Fruit fly (Drosophila melanogaster) whole organism, embryonic: Measurements from ENCODE around the gene CG12766.

Source experiments
- CG10543 ChIP-seq: fragments of 200-800 bp; sonication (Bioruptor generic); optimal IDR thresholded peaks from 3 replicates; lab custom pipeline; 2017; ENCODE audit warnings: missing biosample characterization, mild to moderate bottlenecking, missing genetic modification characterization, moderate library complexity
- CG10959 ChIP-seq: fragments of 200-800 bp; sonication (Bioruptor generic); IDR thresholded peaks from 2 replicates; pipeline ENCODE4 v1.3.6; 2022; ENCODE audit warnings: missing biosample characterization, missing genetic modification characterization
- CG11247 ChIP-seq: fragments of 200-800 bp; sonication (Bioruptor generic); IDR thresholded peaks from 2 replicates; pipeline ENCODE4 v1.3.6; 2022; ENCODE audit warnings: missing biosample characterization, missing genetic modification characterization
- CG11504 ChIP-seq: fragments of 200-800 bp; sonication (Bioruptor generic); optimal IDR thresholded peaks from 3 replicates; lab custom pipeline; 2019; ENCODE audit warnings: missing biosample characterization, mild to moderate bottlenecking, missing genetic modification characterization, moderate library complexity
- CG11560 ChIP-seq: fragments of 200-800 bp; sonication (Bioruptor generic); IDR thresholded peaks from 3 replicates; pipeline ENCODE4 v1.3.6; 2022; ENCODE audit warnings: missing biosample characterization, missing genetic modification characterization
- CG12391 ChIP-seq: fragments of 200-800 bp; sonication (Bioruptor generic); optimal IDR thresholded peaks from 3 replicates; lab custom pipeline; 2018; ENCODE audit warnings: missing biosample characterization, mild to moderate bottlenecking, missing genetic modification characterization, moderate library complexity
- CG14014 ChIP-seq: fragments of 200-800 bp; sonication (Bioruptor generic); IDR thresholded peaks from 2 replicates; pipeline ENCODE4 v1.3.6; 2022; ENCODE audit warnings: missing biosample characterization, missing genetic modification characterization
- CG16813 ChIP-seq: fragments of 200-800 bp; sonication (Bioruptor generic); IDR thresholded peaks from 3 replicates; pipeline ENCODE4 v1.3.6; 2022; ENCODE audit warnings: missing biosample characterization, missing genetic modification characterization; ENCODE audit not compliant: partially characterized antibody
- CG17385 ChIP-seq: fragments of 200-800 bp; sonication (Bioruptor generic); optimal IDR thresholded peaks from 3 replicates; lab custom pipeline; 2018; ENCODE audit warnings: missing biosample characterization, mild to moderate bottlenecking, missing genetic modification characterization
- CG17568 ChIP-seq: fragments of 200-800 bp; sonication (Bioruptor generic); optimal IDR thresholded peaks from 2 replicates; lab custom pipeline; 2018; ENCODE audit warnings: missing biosample characterization, mild to moderate bottlenecking, missing genetic modification characterization, moderate library complexity
- CG17829 ChIP-seq: fragments of 200-800 bp; optimal IDR thresholded peaks from 2 replicates; lab custom pipeline; 2019; ENCODE audit warnings: missing biosample characterization, mild to moderate bottlenecking, missing genetic modification characterization, moderate library complexity
- CG18262 ChIP-seq: fragments of 200-800 bp; optimal IDR thresholded peaks from 3 replicates; lab custom pipeline; 2019; ENCODE audit warnings: missing biosample characterization, mild to moderate bottlenecking, missing genetic modification characterization, moderate library complexity
- CG18619 ChIP-seq: fragments of 200-800 bp; sonication (Bioruptor generic); optimal IDR thresholded peaks from 3 replicates; lab custom pipeline; 2017; ENCODE audit warnings: missing biosample characterization, mild to moderate bottlenecking, missing genetic modification characterization
- CG31441 ChIP-seq: fragments of 200-800 bp; sonication (Bioruptor generic); IDR thresholded peaks from 2 replicates; pipeline ENCODE4 v1.3.6; 2022; ENCODE audit warnings: missing biosample characterization, missing genetic modification characterization
- CG3838 ChIP-seq: fragments of 200-800 bp; sonication (Bioruptor generic); optimal IDR thresholded peaks from 3 replicates; lab custom pipeline; 2016; ENCODE audit warnings: missing biosample characterization, missing genetic modification characterization
- CG3847 ChIP-seq: fragments of 200-800 bp; sonication (Bioruptor generic); IDR thresholded peaks from 2 replicates; pipeline ENCODE4 v1.3.6; 2022; ENCODE audit warnings: missing biosample characterization, missing genetic modification characterization
- CG42726 ChIP-seq: fragments of 200-800 bp; sonication (Bioruptor generic); IDR thresholded peaks from 2 replicates; pipeline ENCODE4 v1.3.6; 2022; ENCODE audit warnings: missing biosample characterization, missing genetic modification characterization; ENCODE audit not compliant: partially characterized antibody
- CG7839 ChIP-seq: fragments of 200-800 bp; sonication (Bioruptor generic); optimal IDR thresholded peaks from 3 replicates; lab custom pipeline; 2018; ENCODE audit warnings: missing biosample characterization, mild to moderate bottlenecking, missing genetic modification characterization, moderate library complexity
- CG9797 ChIP-seq: fragments of 200-800 bp; sonication (Bioruptor generic); optimal IDR thresholded peaks from 3 replicates; lab custom pipeline; 2018; ENCODE audit warnings: missing biosample characterization, mild to moderate bottlenecking, missing genetic modification characterization
- CHES-1-like ChIP-seq: fragments of 200-800 bp; sonication (Bioruptor generic); optimal IDR thresholded peaks from 2 replicates; lab custom pipeline; 2016; ENCODE audit warnings: missing biosample characterization, missing genetic modification characterization
- CoRest ChIP-seq: fragments of 200-800 bp; sonication (Bioruptor generic); optimal IDR thresholded peaks from 3 replicates; lab custom pipeline; 2018; ENCODE audit warnings: missing biosample characterization, mild to moderate bottlenecking, missing genetic modification characterization, moderate library complexity
- D19B ChIP-seq: fragments of 200-800 bp; sonication (Bioruptor generic); optimal IDR thresholded peaks from 2 replicates; lab custom pipeline; 2017; ENCODE audit warnings: missing biosample characterization, mild to moderate bottlenecking, missing genetic modification characterization
- Doc2 ChIP-seq: fragments of 200-800 bp; sonication (Bioruptor generic); IDR thresholded peaks from 2 replicates; pipeline ENCODE4 v1.3.6; 2022; ENCODE audit warnings: missing biosample characterization, missing genetic modification characterization
- Dp ChIP-seq: fragments of 200-800 bp; sonication (Bioruptor generic); optimal IDR thresholded peaks from 2 replicates; lab custom pipeline; 2018; ENCODE audit warnings: missing biosample characterization, mild to moderate bottlenecking, missing genetic modification characterization, moderate library complexity
- Fer1 ChIP-seq: fragments of 200-800 bp; sonication (Bioruptor generic); optimal IDR thresholded peaks from 2 replicates; lab custom pipeline; 2017; ENCODE audit warnings: missing biosample characterization, mild to moderate bottlenecking, missing genetic modification characterization
- HLH3B ChIP-seq: fragments of 200-800 bp; sonication (Bioruptor generic); IDR thresholded peaks from 2 replicates; pipeline ENCODE4 v1.3.6; 2022; ENCODE audit warnings: missing biosample characterization, missing genetic modification characterization
- Hey ChIP-seq: fragments of 200-800 bp; sonication (Bioruptor generic); optimal IDR thresholded peaks from 3 replicates; lab custom pipeline; 2018; ENCODE audit warnings: missing biosample characterization, mild to moderate bottlenecking, missing genetic modification characterization
- Optix ChIP-seq: fragments of 200-800 bp; sonication (Bioruptor generic); IDR thresholded peaks from 3 replicates; pipeline ENCODE4 v1.3.6; 2022; ENCODE audit warnings: missing biosample characterization, missing genetic modification characterization
- Spps ChIP-seq: fragments of 200-800 bp; sonication (Bioruptor generic); optimal IDR thresholded peaks from 2 replicates; lab custom pipeline; 2018; ENCODE audit warnings: missing biosample characterization, mild to moderate bottlenecking, missing genetic modification characterization
- Stat92E ChIP-seq, 3 experiments: fragments of >200 bp in 2 of 3; fragments of 200-800 bp in 1 of 3; sonication (Bioruptor generic) in 1 of 3; optimal IDR thresholded peaks; 2 replicates each; lab custom pipeline; 2017 to 2019; ENCODE audit warnings: missing biosample characterization in 3 of 3, missing genetic modification characterization in 3 of 3, mild to moderate bottlenecking in 1 of 3, moderate library complexity in 1 of 3
- TFAM ChIP-seq: fragments of 200-800 bp; sonication (Bioruptor generic); optimal IDR thresholded peaks from 2 replicates; lab custom pipeline; 2017; ENCODE audit warnings: missing biosample characterization, missing genetic modification characterization, inconsistent platforms
- ara ChIP-seq: fragments of 200-800 bp; sonication (Bioruptor generic); IDR thresholded peaks from 2 replicates; pipeline ENCODE4 v1.3.6; 2022; ENCODE audit warnings: missing biosample characterization, missing genetic modification characterization
- ato ChIP-seq: fragments of 200-800 bp; sonication (Bioruptor generic); IDR thresholded peaks from 2 replicates; pipeline ENCODE4 v1.3.6; 2022; ENCODE audit warnings: missing biosample characterization, missing genetic modification characterization; ENCODE audit not compliant: partially characterized antibody
- ems ChIP-seq: fragments of 200-800 bp; sonication (Bioruptor generic); optimal IDR thresholded peaks from 3 replicates; lab custom pipeline; 2016; ENCODE audit warnings: missing biosample characterization, missing genetic modification characterization
- ftz-f1 ChIP-seq: fragments of 200-800 bp; sonication (Bioruptor generic); optimal IDR thresholded peaks from 2 replicates; lab custom pipeline; 2016; ENCODE audit warnings: missing biosample characterization, missing genetic modification characterization
- gem ChIP-seq: fragments of 200-800 bp; sonication (Bioruptor generic); optimal IDR thresholded peaks from 2 replicates; lab custom pipeline; 2019; ENCODE audit warnings: missing biosample characterization, mild to moderate bottlenecking, missing genetic modification characterization, moderate library complexity
- hkb ChIP-seq, 2 experiments: fragments of 200-800 bp in 1 of 2; fragments of >200 bp in 1 of 2; sonication (Bioruptor generic) in 1 of 2; IDR thresholded peaks in 1 of 2; optimal IDR thresholded peaks in 1 of 2; 2 replicates each; pipeline versions ENCODE4 v1.3.6 to Lab custom; 2017 to 2022; ENCODE audit warnings: missing biosample characterization in 1 of 2, missing genetic modification characterization in 1 of 2
- kah ChIP-seq: fragments of 200-800 bp; sonication (Bioruptor generic); optimal IDR thresholded peaks from 2 replicates; lab custom pipeline; 2018; ENCODE audit warnings: missing biosample characterization, mild to moderate bottlenecking, missing genetic modification characterization
- maf-S ChIP-seq: fragments of 200-800 bp; sonication (Bioruptor generic); optimal IDR thresholded peaks from 2 replicates; lab custom pipeline; 2016; ENCODE audit warnings: missing biosample characterization, missing genetic modification characterization
- nmo ChIP-seq: fragments of 200-800 bp; sonication (Bioruptor generic); optimal IDR thresholded peaks from 2 replicates; lab custom pipeline; 2018; ENCODE audit warnings: missing biosample characterization, mild to moderate bottlenecking, missing genetic modification characterization, moderate library complexity
- otp ChIP-seq: fragments of 200-800 bp; sonication (Bioruptor generic); IDR thresholded peaks from 3 replicates; pipeline ENCODE4, ENCODE4 v1.3.6; 2022; ENCODE audit warnings: missing biosample characterization, missing genetic modification characterization
- pzg ChIP-seq: fragments of 200-800 bp; sonication (Bioruptor generic); optimal IDR thresholded peaks from 3 replicates; lab custom pipeline; 2018; ENCODE audit warnings: missing biosample characterization, mild to moderate bottlenecking, missing genetic modification characterization, moderate library complexity
- rib ChIP-seq: fragments of 200-800 bp; sonication (Bioruptor generic); IDR thresholded peaks from 2 replicates; pipeline ENCODE4 v1.3.6; 2022; ENCODE audit warnings: missing biosample characterization, missing genetic modification characterization
- salm ChIP-seq: fragments of 200-800 bp; sonication (Bioruptor generic); optimal IDR thresholded peaks from 2 replicates; lab custom pipeline; 2018; ENCODE audit warnings: missing biosample characterization, mild to moderate bottlenecking, missing genetic modification characterization
- sens ChIP-seq: fragments of 200-800 bp; sonication (Bioruptor generic); peaks from one replicate; lab custom pipeline; 2016; ENCODE audit warnings: missing biosample characterization, missing genetic modification characterization
- slbo ChIP-seq: fragments of 200-800 bp; sonication (Bioruptor generic); IDR thresholded peaks from 2 replicates; pipeline ENCODE4 v1.3.6; 2022; ENCODE audit warnings: missing biosample characterization, missing genetic modification characterization
- tio ChIP-seq: fragments of 200-800 bp; sonication (Bioruptor generic); optimal IDR thresholded peaks from 2 replicates; lab custom pipeline; 2017; ENCODE audit warnings: missing biosample characterization, missing genetic modification characterization, inconsistent platforms
- unc-4 ChIP-seq: fragments of 200-800 bp; sonication (Bioruptor generic); IDR thresholded peaks from 2 replicates; pipeline ENCODE4 v1.3.6; 2022; ENCODE audit warnings: missing biosample characterization, missing genetic modification characterization; ENCODE audit not compliant: partially characterized antibody
- unpg ChIP-seq: fragments of 200-800 bp; sonication (Bioruptor generic); optimal IDR thresholded peaks from 3 replicates; lab custom pipeline; 2018; ENCODE audit warnings: missing biosample characterization, mild to moderate bottlenecking, missing genetic modification characterization, moderate library complexity
- vfl ChIP-seq: fragments of 200-800 bp; sonication (Bioruptor generic); optimal IDR thresholded peaks from 2 replicates; lab custom pipeline; 2016; ENCODE audit warnings: missing biosample characterization, missing genetic modification characterization

CG12766 gene

DNA sequence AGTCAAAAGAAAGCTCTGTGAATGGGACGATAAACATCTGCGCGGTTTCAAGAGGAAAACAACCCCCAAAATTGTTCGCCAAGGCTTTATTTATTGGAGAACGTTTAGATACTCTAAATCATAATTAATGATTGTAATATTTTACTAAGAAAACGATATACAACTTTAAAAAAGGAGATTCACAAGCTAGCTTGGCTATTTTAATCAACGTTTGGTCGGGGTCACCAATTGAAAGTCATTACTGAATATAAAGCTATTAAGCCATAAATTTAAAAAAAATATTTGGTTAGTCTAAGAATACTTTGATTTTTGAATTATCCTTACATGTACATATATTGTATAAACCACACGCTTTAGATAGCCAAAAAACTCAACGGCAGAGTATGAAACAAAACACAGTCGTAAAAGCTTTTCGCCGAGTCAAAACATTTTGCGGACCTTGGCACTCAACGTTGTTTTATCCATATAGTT is 47.7 kb downstream of the CG12766 start, which contains the start of gene Fie (continued):
- TF ChIP-seq Hey (tag; lab: Kevin White, UChicago) = no peak
- TF ChIP-seq tio (GFP tag; lab: Kevin White, UChicago) = peak; percentile 63
- TF ChIP-seq Doc2 = no peak
- TF ChIP-seq ftz-f1 (GFP tag; lab: Kevin White, UChicago) = no peak
- peak; percentile 25 for TF ChIP-seq ems (GFP tag; lab: Kevin White, UChicago)
- peak; percentile 68 for TF ChIP-seq CG31441 (GFP tag; lab: Robert Waterston, UW)
- TF ChIP-seq CG12391 (tag; lab: Kevin White, UChicago) = peak; percentile 73
- TF ChIP-seq CG11504 (tag; lab: Kevin White, UChicago) = peak; percentile 80
- peak; percentile 25 for TF ChIP-seq vfl (GFP tag; lab: Kevin White, UChicago)
- peak; percentile 28 for TF ChIP-seq CHES-1-like (GFP tag; lab: Kevin White, UChicago)
- peak; percentile 85 for TF ChIP-seq sens (GFP tag; lab: Kevin White, UChicago)
- TF ChIP-seq CG17829 (tag; lab: Kevin White, UChicago) = peak; percentile 31
- TF ChIP-seq pzg (GFP tag; lab: Kevin White, UChicago) = no peak
- TF ChIP-seq CG9797 = no peak
- TF ChIP-seq Stat92E (GFP tag; optimal IDR thresholded peaks at IDR 0.05; lab: Kevin White, UChicago) = no peak
- peak; percentile 18 for TF ChIP-seq maf-S (GFP tag; lab: Kevin White, UChicago)
- TF ChIP-seq unpg (GFP tag; lab: Kevin White, UChicago) = peak; percentile 46
- no peak for TF ChIP-seq CG11247 (GFP tag; lab: Robert Waterston, UW)
- TF ChIP-seq HLH3B (GFP tag; lab: Robert Waterston, UW) = no peak
- TF ChIP-seq salm (tag; lab: Kevin White, UChicago) = no peak
- TF ChIP-seq CG11560 (tag; lab: Robert Waterston, UW) = no peak
- TF ChIP-seq CG14014 (GFP tag; lab: Robert Waterston, UW) = no peak
- no peak for TF ChIP-seq rib (GFP tag; lab: Robert Waterston, UW)
- TF ChIP-seq CG3847 = no peak
- peak; percentile 87 for TF ChIP-seq Fer1 (GFP tag; lab: Kevin White, UChicago)
- peak; percentile 68 for TF ChIP-seq CG7839 (tag; lab: Kevin White, UChicago)
- TF ChIP-seq Dp = no peak
- TF ChIP-seq CG3838 (GFP tag; lab: Kevin White, UChicago) = peak; percentile 2
- no peak for TF ChIP-seq otp (GFP tag; lab: Robert Waterston, UW)
- TF ChIP-seq CG10959 = no peak
- no peak for TF ChIP-seq TFAM
- TF ChIP-seq gem (tag; lab: Kevin White, UChicago) = peak; percentile 81
- TF ChIP-seq ara (GFP tag; lab: Robert Waterston, UW) = no peak
- TF ChIP-seq CG18262 (tag; lab: Kevin White, UChicago) = peak; percentile 61
- no peak for TF ChIP-seq unc-4 (GFP tag; lab: Robert Waterston, UW)
- TF ChIP-seq slbo (GFP tag; lab: Robert Waterston, UW) = peak; percentile 65
- no peak for TF ChIP-seq CG42726 (GFP tag; lab: Robert Waterston, UW)
- TF ChIP-seq Optix = no peak
- TF ChIP-seq CG10543 (GFP tag; lab: Kevin White, UChicago) = peak; percentile 55
- peak; percentile 79 for TF ChIP-seq CG18619 (GFP tag; lab: Kevin White, UChicago)
- TF ChIP-seq nmo = peak; percentile 79
- peak; percentile 71 for TF ChIP-seq CG17385
- TF ChIP-seq ato (GFP tag; lab: Robert Waterston, UW) = no peak
- TF ChIP-seq kah (GFP tag; lab: Kevin White, UChicago) = no peak
- TF ChIP-seq CG16813 (GFP tag; lab: Robert Waterston, UW) = no peak
- no peak for TF ChIP-seq Spps (tag; lab: Kevin White, UChicago)
- peak; percentile 42 for TF ChIP-seq D19B (GFP tag; lab: Kevin White, UChicago)
- TF ChIP-seq CoRest (tag; lab: Kevin White, UChicago) = peak; percentile 86
- TF ChIP-seq CG17568 (GFP tag; lab: Kevin White, UChicago) = no peak
- TF ChIP-seq hkb (optimal IDR thresholded peaks at IDR 0.05; lab: Kevin White, UChicago) = no peak
- peak; percentile 53 for TF ChIP-seq hkb (GFP tag; IDR thresholded peaks at IDR 0.05; lab: Robert Waterston, UW)
